Worm (Caenorhabditis elegans): ENCODE results near the gene sqv-3.

Gene sqv-3

DNA sequence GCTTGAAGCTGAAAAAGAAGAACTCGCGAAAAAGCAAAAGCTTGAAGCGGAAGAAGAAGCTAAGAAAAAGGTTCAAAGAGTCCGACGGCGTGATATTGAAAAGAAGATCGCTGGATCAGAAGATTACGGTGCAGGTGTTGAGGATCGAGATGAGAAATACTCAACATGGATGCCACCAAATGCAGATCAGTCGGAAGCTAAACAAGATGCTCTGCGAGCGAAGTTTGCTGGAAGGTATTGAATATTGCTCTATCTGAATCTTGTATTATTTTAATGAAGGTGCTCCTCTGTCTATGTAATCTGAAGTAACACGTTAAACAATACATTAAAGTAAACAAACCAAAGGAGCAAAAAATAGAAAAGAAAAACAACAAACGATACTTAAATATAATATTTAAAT, 21.9 kb upstream of the sqv-3 start:
- TF ChIP-seq ceh-90 (tag; optimal IDR thresholded peaks at IDR 0.05) = no peak
- TF ChIP-seq lin-15B (tag; optimal IDR thresholded peaks at IDR 0.05) = no peak
- TF ChIP-seq aly-2 (tag; optimal IDR thresholded peaks at IDR 0.05) = no peak
- no peak for TF ChIP-seq nhr-19 (GFP tag; conservative IDR thresholded peaks at IDR 0.05)
- no peak for TF ChIP-seq efl-1 (optimal IDR thresholded peaks at IDR 0.05)
- TF ChIP-seq efl-1 (GFP tag; optimal IDR thresholded peaks at IDR 0.05 in 1 of 2) = peak in 1 of 2 experiments; percentile 55

DNA sequence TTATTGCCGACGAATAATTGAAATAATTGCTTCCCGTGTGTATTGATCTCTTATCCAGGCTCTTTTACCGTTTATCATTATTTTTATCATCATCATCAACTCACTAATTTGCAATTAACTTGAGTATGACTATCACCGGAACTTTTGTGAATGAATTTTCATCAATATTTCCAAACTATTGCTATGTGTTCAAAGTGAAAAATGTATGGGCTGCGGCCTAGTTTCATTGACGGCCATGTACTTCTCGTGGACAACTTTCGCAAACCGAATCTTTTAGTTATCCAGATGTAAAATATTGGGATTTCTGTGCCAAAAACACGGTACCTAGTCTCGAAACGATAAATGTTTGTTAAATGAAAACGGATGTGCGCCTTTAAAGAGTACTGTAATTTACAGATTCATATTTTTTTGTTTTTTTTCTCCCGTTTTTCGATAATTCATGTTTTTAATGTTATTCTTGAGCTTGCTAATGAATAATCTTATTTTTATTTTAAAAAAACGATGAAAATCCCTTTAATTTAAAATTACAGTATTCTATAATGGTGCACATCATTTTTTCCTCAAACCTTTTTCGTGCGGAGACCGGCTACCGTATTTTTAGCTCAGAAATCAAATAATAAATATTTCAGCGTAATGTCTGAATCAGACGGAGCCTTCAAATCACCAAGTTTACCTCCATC, 18.5 kb upstream of the sqv-3 start, which contains the start of gene ZK632.2:
ZK632.2 (plus strand) TSS at position 630 of the 680 bp plus-strand sequence.
- no peak for TF ChIP-seq nhr-12 (tag; optimal IDR thresholded peaks at IDR 0.05)
- peak; percentile 35 for TF ChIP-seq lir-3 (tag; optimal IDR thresholded peaks at IDR 0.05; ENCODE audit: poor library complexity)
- TF ChIP-seq nhr-71 (tag; optimal IDR thresholded peaks at IDR 0.05) = peak; percentile 20
- TF ChIP-seq fkh-10 (GFP tag; optimal IDR thresholded peaks at IDR 0.05) = no peak
- TF ChIP-seq mdl-1 (tag; optimal IDR thresholded peaks at IDR 0.05) = peak in 1 of 2 experiments; percentile 12
- TF ChIP-seq fkh-4 (tag; optimal IDR thresholded peaks at IDR 0.05; ENCODE audit: borderline replicate concordance) = peak; percentile 21
- TF ChIP-seq blmp-1 (tag; optimal IDR thresholded peaks at IDR 0.05) = no peak
- no peak for TF ChIP-seq alr-1 (tag; optimal IDR thresholded peaks at IDR 0.05; ENCODE audit: borderline replicate concordance)
- TF ChIP-seq pqm-1 (tag; optimal IDR thresholded peaks at IDR 0.05) = no peak
- TF ChIP-seq lin-35 (GFP tag; optimal IDR thresholded peaks at IDR 0.05) = peak in 1 of 2 experiments; percentile 32
- peak in 1 of 2 experiments; percentile 27 for TF ChIP-seq lsy-2 (tag; optimal IDR thresholded peaks at IDR 0.05)
- TF ChIP-seq zip-4 (GFP tag; optimal IDR thresholded peaks at IDR 0.05) = no peak
- no peak for TF ChIP-seq skn-1 (tag; optimal IDR thresholded peaks at IDR 0.05)
- TF ChIP-seq nhr-20 (tag; optimal IDR thresholded peaks at IDR 0.05) = no peak
- peak; percentile 31 for TF ChIP-seq nhr-85 (tag)
- peak; percentile 1 to 27 for TF ChIP-seq efl-1 (optimal IDR thresholded peaks at IDR 0.05)
- peak in 1 of 2 experiments; percentile 22 for TF ChIP-seq efl-1 (GFP tag; optimal IDR thresholded peaks at IDR 0.05 in 1 of 2)
- TF ChIP-seq dpl-1 (GFP tag; optimal IDR thresholded peaks at IDR 0.05) = peak in 1 of 3 experiments; percentile 43
- TF ChIP-seq nhr-84 (tag; optimal IDR thresholded peaks at IDR 0.05) = no peak
- no peak for TF ChIP-seq hlh-4 (tag; optimal IDR thresholded peaks at IDR 0.05)
- TF ChIP-seq C04F5.9 (tag; optimal IDR thresholded peaks at IDR 0.05) = no peak
- TF ChIP-seq vab-15 (tag; optimal IDR thresholded peaks at IDR 0.05) = no peak
- TF ChIP-seq aly-2 (tag; optimal IDR thresholded peaks at IDR 0.05) = peak; percentile 32
- no peak for TF ChIP-seq sup-37 (GFP tag; optimal IDR thresholded peaks at IDR 0.05)
- TF ChIP-seq snu-23 (GFP tag; optimal IDR thresholded peaks at IDR 0.05) = peak; percentile 30
- peak; percentile 68 for TF ChIP-seq rnt-1 (tag; optimal IDR thresholded peaks at IDR 0.05)

DNA sequence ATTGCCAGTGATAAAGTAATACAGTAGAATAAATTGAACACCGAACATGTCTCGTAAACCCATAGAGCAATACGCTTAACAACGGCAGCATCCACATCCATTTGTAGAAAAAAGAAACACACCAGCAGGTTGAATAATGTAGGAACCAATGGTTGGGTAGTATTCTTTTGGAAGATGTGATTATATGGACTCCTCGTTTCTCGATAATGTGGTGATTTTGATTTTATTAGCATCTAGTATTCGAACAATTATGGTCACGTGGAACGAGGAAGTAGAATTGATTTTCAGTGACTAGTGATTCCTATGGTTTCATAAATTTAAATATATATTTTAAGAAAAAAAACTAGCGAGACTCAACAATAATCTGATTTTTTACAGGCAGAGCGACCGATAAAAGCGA, 16.3 kb upstream of the sqv-3 start, which contains the start of gene srxa-10:
srxa-10 (minus strand) TSS at position 101 of the 400 bp plus-strand sequence.
- TF ChIP-seq Y116A8C.19 (tag; optimal IDR thresholded peaks at IDR 0.05; ENCODE audit: borderline replicate concordance) (no peak), pqm-1 (tag; optimal IDR thresholded peaks at IDR 0.05) (no peak), lin-39 (tag; optimal IDR thresholded peaks at IDR 0.05) (no peak), nhr-237 (tag; optimal IDR thresholded peaks at IDR 0.05) (no peak), nhr-84 (tag; optimal IDR thresholded peaks at IDR 0.05) (no peak), lin-13 (GFP tag; optimal IDR thresholded peaks at IDR 0.05) (no peak), vab-15 (tag; optimal IDR thresholded peaks at IDR 0.05) (no peak), pax-3 (tag; optimal IDR thresholded peaks at IDR 0.05) (no peak), jun-1 (tag; optimal IDR thresholded peaks at IDR 0.05) (no peak), fkh-8 (tag; optimal IDR thresholded peaks at IDR 0.05) (no peak), efl-1 (optimal IDR thresholded peaks at IDR 0.05) (no peak), efl-1 (GFP tag; optimal IDR thresholded peaks at IDR 0.05 in 1 of 2) (no peak), unc-62 (GFP tag; optimal IDR thresholded peaks at IDR 0.05) (no peak), lir-3 (tag; optimal IDR thresholded peaks at IDR 0.05; ENCODE audit: poor library complexity) (no peak), efl-3 (GFP tag; optimal IDR thresholded peaks at IDR 0.05) (no peak), hpl-2 (GFP tag; optimal IDR thresholded peaks at IDR 0.05) (no peak), nhr-47 (tag; optimal IDR thresholded peaks at IDR 0.05) (no peak)

Data from whole organism, L1 larva.